Worm (Caenorhabditis elegans) whole organism, L4/young adult: Measurements from ENCODE around the gene ZC155.4.

Source experiments
- W03F9.2 ChIP-seq: fragments of 150-350 bp; optimal IDR thresholded peaks from 2 replicates; lab custom pipeline; 2014; ENCODE audit warnings: missing biosample characterization, missing genetic modification characterization
- dao-5 ChIP-seq: sonication (generic microtip); optimal IDR thresholded peaks from 2 replicates; lab custom pipeline; 2016; ENCODE audit warnings: missing genotype, missing genetic modification characterization, moderate library complexity, missing compliant biosample characterization
- him-1 ChIP-seq: sonication (generic microtip); optimal IDR thresholded peaks from 2 replicates; lab custom pipeline; 2016; ENCODE audit warnings: missing genotype, missing genetic modification reagents, missing genetic modification characterization, missing compliant biosample characterization

- TF ChIP-seq dao-5 (tag; lab: Kevin White, UChicago) (no peak), him-1 (no peak), W03F9.2 (tag; lab: Kevin White, UChicago) (no peak)
Measured at ce11 chrIII:5214162-5214561, 1.1 kb downstream of the ZC155.4 start.
